ENCODE assay signal across 4 worm cellular contexts in the genomic region with DNA sequence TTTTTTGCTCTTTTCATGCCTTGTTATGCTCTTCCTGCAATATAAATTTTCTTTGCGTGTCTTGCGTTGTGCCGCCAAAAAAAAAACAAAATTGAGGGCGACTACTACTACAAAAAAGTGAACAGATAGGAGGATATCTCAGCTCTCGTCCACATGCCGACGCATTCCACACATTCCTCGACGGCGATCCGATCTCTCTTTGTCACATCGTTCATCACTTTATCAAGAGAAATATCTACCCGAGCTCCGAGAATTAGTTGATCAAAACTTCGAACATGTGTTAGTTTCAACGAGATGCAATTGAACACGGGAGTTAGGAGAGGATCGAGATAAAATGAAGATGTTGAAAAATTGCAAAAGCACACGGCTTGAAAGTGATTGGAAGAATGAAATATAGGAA.
TF ChIP-seq lines count a peak whose summit lies in the region.

No protein-coding gene starts in this region.

TF ChIP-seq in whole organism, L2 larva, 48 proteins besides CTCF, POLR2A, EP300 and RAD21:
- TF ChIP-seq blmp-1 (tag; optimal IDR thresholded peaks at IDR 0.05; lab: Kevin White, UChicago; ENCODE audit: insufficient read depth), result no peak
- TF ChIP-seq sma-9 (GFP tag; optimal IDR thresholded peaks at IDR 0.05; lab: Kevin White, UChicago), result peak; percentile 51
- TF ChIP-seq sma-9 (tag; optimal IDR thresholded peaks at IDR 0.05; lab: Kevin White, UChicago), result no peak

TF ChIP-seq in whole organism, L3 larva, 47 proteins besides CTCF, POLR2A, EP300 and RAD21:
- TF ChIP-seq egl-27 (tag; optimal IDR thresholded peaks at IDR 0.05; lab: Kevin White, UChicago) (no peak), egl-5 (tag; optimal IDR thresholded peaks at IDR 0.05; lab: Kevin White, UChicago) (peak; percentile 17)

TF ChIP-seq in whole organism, L4 larva, 104 proteins besides CTCF, POLR2A, EP300 and RAD21:
- TF ChIP-seq spr-3 (GFP tag; optimal IDR thresholded peaks at IDR 0.05; lab: Kevin White, UChicago), result no peak
- TF ChIP-seq ZK546.5 (tag; optimal IDR thresholded peaks at IDR 0.05; lab: Kevin White, UChicago), result no peak
- no peak for TF ChIP-seq mes-2 (tag; optimal IDR thresholded peaks at IDR 0.05; lab: Kevin White, UChicago; ENCODE audit: poor library complexity, severe bottlenecking)
- TF ChIP-seq T26A8.4 (GFP tag; IDR thresholded peaks at IDR 0.05; lab: Robert Waterston, UW), result no peak
- TF ChIP-seq daf-16 (GFP tag; optimal IDR thresholded peaks at IDR 0.05; lab: Kevin White, UChicago), result peak in 1 of 2 experiments; percentile 57
- TF ChIP-seq daf-16 (tag; optimal IDR thresholded peaks at IDR 0.05; lab: Kevin White, UChicago), result no peak
- TF ChIP-seq Y105C5A.15 (GFP tag; IDR thresholded peaks at IDR 0.05; lab: Robert Waterston, UW), result no peak
- TF ChIP-seq hlh-11 (tag; optimal IDR thresholded peaks at IDR 0.05; lab: Kevin White, UChicago), result peak; percentile 15

TF ChIP-seq in whole organism, mixed stage, embryonic, 35 proteins besides CTCF, POLR2A, EP300 and RAD21:
- TF ChIP-seq unc-62 (GFP tag; optimal IDR thresholded peaks at IDR 0.05; lab: Kevin White, UChicago) (peak; percentile 58), zip-8 (tag; optimal IDR thresholded peaks at IDR 0.05; lab: Kevin White, UChicago) (no peak)
